Fruit fly (Drosophila melanogaster) whole organism, embryonic: ENCODE results near the gene stg1.

ENCODE experiments used
- Bgb ChIP-seq: fragments of 200-800 bp; sonication (Bioruptor generic); IDR thresholded peaks from 2 replicates; pipeline ENCODE4 v1.3.6; 2022; ENCODE audit warnings: missing biosample characterization, missing genetic modification characterization; ENCODE audit not compliant: partially characterized antibody
- CG10267 ChIP-seq: fragments of 200-800 bp; sonication (Bioruptor generic); optimal IDR thresholded peaks from 2 replicates; lab custom pipeline; 2018; ENCODE audit warnings: missing biosample characterization, mild to moderate bottlenecking, missing genetic modification characterization, moderate library complexity
- CG10431 ChIP-seq: fragments of 200-800 bp; sonication (Bioruptor generic); optimal IDR thresholded peaks from 3 replicates; lab custom pipeline; 2018; ENCODE audit warnings: missing biosample characterization, mild to moderate bottlenecking, missing genetic modification characterization
- CG10543 ChIP-seq: fragments of 200-800 bp; sonication (Bioruptor generic); optimal IDR thresholded peaks from 3 replicates; lab custom pipeline; 2017; ENCODE audit warnings: missing biosample characterization, mild to moderate bottlenecking, missing genetic modification characterization, moderate library complexity
- CG10654 ChIP-seq: fragments of 200-800 bp; sonication (Bioruptor generic); optimal IDR thresholded peaks from 2 replicates; lab custom pipeline; 2016; ENCODE audit warnings: missing biosample characterization, missing genetic modification characterization
- CG11085 ChIP-seq: fragments of 200-800 bp; sonication (Bioruptor generic); IDR thresholded peaks from 2 replicates; pipeline ENCODE4 v1.3.6; 2022; ENCODE audit warnings: missing biosample characterization, missing genetic modification characterization
- CG12104 ChIP-seq: fragments of 200-800 bp; sonication (Bioruptor generic); optimal IDR thresholded peaks from 3 replicates; lab custom pipeline; 2016; ENCODE audit warnings: missing biosample characterization, missing genetic modification characterization
- CG15514 ChIP-seq: fragments of 200-800 bp; sonication (Bioruptor generic); optimal IDR thresholded peaks from 3 replicates; lab custom pipeline; 2017; ENCODE audit warnings: missing biosample characterization, missing genetic modification characterization, mild to moderate bottlenecking, moderate library complexity, missing genetic modification reagents
- CG1602 ChIP-seq: fragments of 200-800 bp; sonication (Bioruptor generic); optimal IDR thresholded peaks from 3 replicates; lab custom pipeline; 2016; ENCODE audit warnings: missing biosample characterization, missing genetic modification characterization
- CG1647 ChIP-seq: fragments of 200-800 bp; sonication (Bioruptor generic); optimal IDR thresholded peaks from 3 replicates; lab custom pipeline; 2016; ENCODE audit warnings: missing biosample characterization, missing genetic modification characterization
- CG17328 ChIP-seq: fragments of 200-800 bp; sonication (Bioruptor generic); IDR thresholded peaks from 2 replicates; pipeline ENCODE4 v1.3.6; 2022; ENCODE audit warnings: missing biosample characterization, missing genetic modification characterization
- CG18619 ChIP-seq: fragments of 200-800 bp; sonication (Bioruptor generic); optimal IDR thresholded peaks from 3 replicates; lab custom pipeline; 2017; ENCODE audit warnings: missing biosample characterization, mild to moderate bottlenecking, missing genetic modification characterization
- CG3065 ChIP-seq: fragments of 200-800 bp; sonication (Bioruptor generic); optimal IDR thresholded peaks from 2 replicates; lab custom pipeline; 2016; ENCODE audit warnings: missing biosample characterization, missing genetic modification characterization
- CG33213 ChIP-seq: fragments of 200-800 bp; sonication (Bioruptor generic); optimal IDR thresholded peaks from 3 replicates; lab custom pipeline; 2016; ENCODE audit warnings: missing biosample characterization, missing genetic modification characterization
- CG4617 ChIP-seq: fragments of 200-800 bp; sonication (Bioruptor generic); optimal IDR thresholded peaks from 3 replicates; lab custom pipeline; 2016; ENCODE audit warnings: missing biosample characterization, missing genetic modification characterization, borderline replicate concordance
- CG4820 ChIP-seq: fragments of 200-800 bp; sonication (Bioruptor generic); optimal IDR thresholded peaks from 3 replicates; lab custom pipeline; 2016; ENCODE audit warnings: missing biosample characterization, missing genetic modification characterization
- CG6689 ChIP-seq: fragments of 200-800 bp; sonication (Bioruptor generic); IDR thresholded peaks from 2 replicates; pipeline ENCODE4 v1.3.6; 2022; ENCODE audit warnings: missing biosample characterization, missing genetic modification characterization
- CG7372 ChIP-seq: fragments of 200-800 bp; sonication (Bioruptor generic); IDR thresholded peaks from 2 replicates; pipeline ENCODE4 v1.3.6; 2022; ENCODE audit warnings: missing biosample characterization, missing genetic modification characterization
- CG8281 ChIP-seq: fragments of 200-800 bp; sonication (Bioruptor generic); optimal IDR thresholded peaks from 2 replicates; lab custom pipeline; 2018; ENCODE audit warnings: missing biosample characterization, mild to moderate bottlenecking, missing genetic modification characterization, moderate library complexity
- CG8290 ChIP-seq, 3 experiments: fragments of 200-800 bp; sonication (Bioruptor generic); optimal IDR thresholded peaks; 2 replicates each; lab custom pipeline; 2016 to 2019; ENCODE audit warnings: missing biosample characterization in 3 of 3, missing genetic modification characterization in 3 of 3, mild to moderate bottlenecking in 2 of 3, moderate library complexity in 1 of 3
- Hmr ChIP-seq: fragments of 200-800 bp; sonication (Bioruptor generic); optimal IDR thresholded peaks from 3 replicates; lab custom pipeline; 2017; ENCODE audit warnings: mild to moderate bottlenecking, missing biosample characterization, missing genetic modification reagents, missing genetic modification characterization
- Hr3 ChIP-seq: fragments of 200-800 bp; sonication (Bioruptor generic); optimal IDR thresholded peaks from 3 replicates; lab custom pipeline; 2016; ENCODE audit warnings: missing biosample characterization, missing genetic modification characterization
- NC2β ChIP-seq: fragments of 200-800 bp; sonication (Bioruptor generic); optimal IDR thresholded peaks from 2 replicates; lab custom pipeline; 2016; ENCODE audit warnings: missing biosample characterization, missing genetic modification characterization
- Rfx ChIP-seq: fragments of 200-800 bp; sonication (Bioruptor generic); IDR thresholded peaks from 2 replicates; pipeline ENCODE4 v1.3.6; 2022; ENCODE audit warnings: missing biosample characterization, missing genetic modification characterization
- Sry-β ChIP-seq: fragments of 200-800 bp; sonication (Bioruptor generic); optimal IDR thresholded peaks from 2 replicates; lab custom pipeline; 2018; ENCODE audit warnings: missing biosample characterization, mild to moderate bottlenecking, missing genetic modification characterization, moderate library complexity
- Tbp ChIP-seq: fragments of >200 bp; optimal IDR thresholded peaks from 2 replicates; lab custom pipeline; 2018; ENCODE audit warnings: missing biosample characterization, missing genetic modification characterization
- ap ChIP-seq: fragments of 200-800 bp; sonication (Bioruptor generic); IDR thresholded peaks from 2 replicates; pipeline ENCODE4 v1.3.6; 2022; ENCODE audit warnings: missing biosample characterization, missing genetic modification characterization
- bowl ChIP-seq: fragments of 200-800 bp; sonication (Bioruptor generic); IDR thresholded peaks from 2 replicates; pipeline ENCODE4 v1.3.6; 2022; ENCODE audit warnings: missing biosample characterization, missing genetic modification characterization
- cato ChIP-seq: fragments of 200-800 bp; sonication (Bioruptor generic); optimal IDR thresholded peaks from 2 replicates; lab custom pipeline; 2016; ENCODE audit warnings: missing biosample characterization, missing genetic modification characterization, borderline replicate concordance
- crc ChIP-seq: fragments of 200-800 bp; sonication (Bioruptor generic); optimal IDR thresholded peaks from 2 replicates; lab custom pipeline; 2016; ENCODE audit warnings: missing biosample characterization, missing genetic modification characterization
- danr ChIP-seq: fragments of 200-800 bp; sonication (Bioruptor generic); IDR thresholded peaks from 2 replicates; pipeline ENCODE4 v1.3.6; 2022; ENCODE audit warnings: missing biosample characterization, missing genetic modification characterization
- dmrt99B ChIP-seq: fragments of 200-800 bp; sonication (Bioruptor generic); optimal IDR thresholded peaks from 2 replicates; lab custom pipeline; 2018; ENCODE audit warnings: missing biosample characterization, mild to moderate bottlenecking, missing genetic modification characterization, moderate library complexity
- ems ChIP-seq: fragments of 200-800 bp; sonication (Bioruptor generic); optimal IDR thresholded peaks from 3 replicates; lab custom pipeline; 2016; ENCODE audit warnings: missing biosample characterization, missing genetic modification characterization
- fd3F ChIP-seq: fragments of 200-800 bp; sonication (Bioruptor generic); optimal IDR thresholded peaks from 2 replicates; lab custom pipeline; 2018; ENCODE audit warnings: missing biosample characterization, mild to moderate bottlenecking, missing genetic modification characterization, moderate library complexity
- kni ChIP-seq: fragments of 200-800 bp; sonication (Bioruptor generic); optimal IDR thresholded peaks from 3 replicates; lab custom pipeline; 2017; ENCODE audit warnings: mild to moderate bottlenecking, missing biosample characterization, missing genetic modification reagents, missing genetic modification characterization
- mld ChIP-seq: fragments of 200-800 bp; sonication (Bioruptor generic); IDR thresholded peaks from 3 replicates; pipeline ENCODE4 v1.3.6; 2022; ENCODE audit warnings: missing biosample characterization, missing genetic modification characterization; ENCODE audit not compliant: partially characterized antibody
- nerfin-1 ChIP-seq: fragments of 200-800 bp; sonication (Bioruptor generic); optimal IDR thresholded peaks from 3 replicates; lab custom pipeline; 2019; ENCODE audit warnings: missing biosample characterization, mild to moderate bottlenecking, missing genetic modification characterization, moderate library complexity
- org-1 ChIP-seq: fragments of 200-800 bp; sonication (Bioruptor generic); optimal IDR thresholded peaks from 2 replicates; lab custom pipeline; 2017; ENCODE audit warnings: missing biosample characterization, missing genetic modification characterization
- otp ChIP-seq: fragments of 200-800 bp; sonication (Bioruptor generic); IDR thresholded peaks from 3 replicates; pipeline ENCODE4, ENCODE4 v1.3.6; 2022; ENCODE audit warnings: missing biosample characterization, missing genetic modification characterization
- pb ChIP-seq: fragments of 200-800 bp; sonication (Bioruptor generic); optimal IDR thresholded peaks from 3 replicates; lab custom pipeline; 2016; ENCODE audit warnings: missing biosample characterization, missing genetic modification characterization
- phol ChIP-seq: fragments of 200-800 bp; sonication (Bioruptor generic); optimal IDR thresholded peaks from 3 replicates; lab custom pipeline; 2018; ENCODE audit warnings: missing biosample characterization, mild to moderate bottlenecking, missing genetic modification characterization, moderate library complexity
- psq ChIP-seq: fragments of 200-800 bp; sonication (Bioruptor generic); optimal IDR thresholded peaks from 2 replicates; lab custom pipeline; 2017; ENCODE audit warnings: missing biosample characterization, missing genetic modification characterization
- sd ChIP-seq: fragments of 200-800 bp; sonication (Bioruptor generic); optimal IDR thresholded peaks from 3 replicates; lab custom pipeline; 2018; ENCODE audit warnings: missing biosample characterization, mild to moderate bottlenecking, missing genetic modification characterization, moderate library complexity
- sna ChIP-seq: fragments of 200-800 bp; sonication (Bioruptor generic); IDR thresholded peaks from 2 replicates; pipeline ENCODE4 v1.3.6; 2022; ENCODE audit warnings: missing biosample characterization, missing genetic modification characterization; ENCODE audit not compliant: partially characterized antibody
- so ChIP-seq: fragments of 200-800 bp; sonication (Bioruptor generic); IDR thresholded peaks from 3 replicates; pipeline ENCODE4 v1.3.6; 2022; ENCODE audit warnings: missing biosample characterization, missing genetic modification characterization
- tap ChIP-seq: fragments of 200-800 bp; optimal IDR thresholded peaks from 3 replicates; lab custom pipeline; 2019; ENCODE audit warnings: missing biosample characterization, mild to moderate bottlenecking, missing genetic modification characterization, moderate library complexity
- toy ChIP-seq: fragments of 200-800 bp; sonication (Bioruptor generic); IDR thresholded peaks from 2 replicates; pipeline ENCODE4 v1.3.6; 2022; ENCODE audit warnings: missing biosample characterization, missing genetic modification characterization
- trh ChIP-seq: fragments of 200-800 bp; sonication (Bioruptor generic); optimal IDR thresholded peaks from 2 replicates; lab custom pipeline; 2016; ENCODE audit warnings: missing biosample characterization, missing genetic modification characterization
- ttk ChIP-seq: fragments of 200-800 bp; sonication (Bioruptor generic); IDR thresholded peaks from 2 replicates; pipeline ENCODE4 v2.1.2; 2022; ENCODE audit warnings: missing biosample characterization, missing genetic modification characterization
- unpg ChIP-seq: fragments of 200-800 bp; sonication (Bioruptor generic); optimal IDR thresholded peaks from 3 replicates; lab custom pipeline; 2018; ENCODE audit warnings: missing biosample characterization, mild to moderate bottlenecking, missing genetic modification characterization, moderate library complexity

stg1 gene

dm6 chrX:21124176-21124575 is 30.5 kb downstream of the stg1 start (continued):
- TF ChIP-seq CG4820 (peak; percentile 50), org-1 (GFP tag; lab: Kevin White, UChicago) (peak; percentile 37), bowl (no peak), cato (GFP tag; lab: Kevin White, UChicago) (peak; percentile 53), otp (peak; percentile 34; the same call in 1 of the 3 replicates), CG6689 (GFP tag; lab: Robert Waterston, UW) (peak; percentile 75), CG15514 (GFP tag; lab: Kevin White, UChicago) (peak; percentile 35), NC2β (GFP tag; lab: Kevin White, UChicago) (peak; percentile 35), phol (peak; percentile 78), dmrt99B (tag; lab: Kevin White, UChicago) (peak; percentile 79), Hr3 (GFP tag; lab: Kevin White, UChicago) (peak; percentile 67), CG10543 (GFP tag; lab: Kevin White, UChicago) (no peak), Sry-β (GFP tag; lab: Kevin White, UChicago) (no peak), psq (GFP tag; lab: Kevin White, UChicago) (peak; percentile 21), CG4617 (GFP tag; lab: Kevin White, UChicago) (no peak), CG33213 (GFP tag; lab: Kevin White, UChicago) (no peak), CG7372 (GFP tag; lab: Robert Waterston, UW) (peak; percentile 48; the same call in 1 of the 2 replicates), CG1602 (GFP tag; lab: Kevin White, UChicago) (peak; percentile 56), sd (tag; lab: Kevin White, UChicago) (no peak), CG1647 (GFP tag; lab: Kevin White, UChicago) (peak; percentile 28), CG12104 (GFP tag; lab: Kevin White, UChicago) (peak; percentile 34), Hmr (GFP tag; lab: Kevin White, UChicago) (peak; percentile 65), ttk (GFP tag; lab: Robert Waterston, UW) (peak; percentile 68), ap (GFP tag; lab: Robert Waterston, UW) (0 out of 2 replicates have a peak, but pooled peaks have one; percentile 46), Rfx (GFP tag; lab: Robert Waterston, UW) (peak; percentile 80), toy (GFP tag; lab: Robert Waterston, UW) (no peak), CG10431 (GFP tag; lab: Kevin White, UChicago) (no peak), CG11085 (GFP tag; lab: Robert Waterston, UW) (no peak), CG8281 (peak; percentile 35), sna (GFP tag; lab: Robert Waterston, UW) (no peak), CG3065 (GFP tag; lab: Kevin White, UChicago) (peak; percentile 17), trh (GFP tag; lab: Kevin White, UChicago) (peak; percentile 44), tap (tag; lab: Kevin White, UChicago) (peak; percentile 57), so (0 out of 3 replicates have a peak, but pooled peaks have one; percentile 63), Tbp (no peak), Bgb (GFP tag; lab: Robert Waterston, UW) (no peak), nerfin-1 (tag; lab: Kevin White, UChicago) (no peak), CG18619 (peak; percentile 56), ems (GFP tag; lab: Kevin White, UChicago) (peak; percentile 44), mld (GFP tag; lab: Robert Waterston, UW) (no peak), CG10654 (GFP tag; lab: Kevin White, UChicago) (peak; percentile 63), CG8290 (GFP tag; optimal IDR thresholded peaks at IDR 0.05; lab: Kevin White, UChicago) (peak; percentile 17), CG8290 (tag; optimal IDR thresholded peaks at IDR 0.05; lab: Kevin White, UChicago) (peak in 1 of 2 experiments; percentile 60), CG17328 (GFP tag; lab: Robert Waterston, UW) (peak; percentile 71), crc (GFP tag; lab: Kevin White, UChicago) (no peak), CG10267 (tag; lab: Kevin White, UChicago) (peak; percentile 62), unpg (GFP tag; lab: Kevin White, UChicago) (peak; percentile 87), danr (GFP tag; lab: Robert Waterston, UW) (no peak), pb (GFP tag; lab: Kevin White, UChicago) (no peak), kni (no peak), fd3F (GFP tag; lab: Kevin White, UChicago) (peak; percentile 56)
